Worm (Caenorhabditis elegans): Measurements from ENCODE around the gene srh-293.

Gene srh-293

ce11 chrV:15873762-15874161 is 7.8 kb downstream of the srh-293 start:
- TF ChIP-seq ets-5 (GFP tag; IDR thresholded peaks at IDR 0.05) (no peak), mdl-1 (tag; optimal IDR thresholded peaks at IDR 0.05) (peak in 1 of 2 experiments; percentile 76), skn-1 (tag; optimal IDR thresholded peaks at IDR 0.05) (peak; percentile 84), efl-1 (optimal IDR thresholded peaks at IDR 0.05) (peak; percentile 52 to 66), efl-1 (GFP tag; optimal IDR thresholded peaks at IDR 0.05 in 1 of 2) (peak; percentile 51 to 96), egl-27 (tag; optimal IDR thresholded peaks at IDR 0.05) (no peak), nhr-19 (GFP tag; conservative IDR thresholded peaks at IDR 0.05) (peak; percentile 66), ceh-8 (GFP tag; optimal IDR thresholded peaks at IDR 0.05) (peak; percentile 57), ztf-11 (tag; optimal IDR thresholded peaks at IDR 0.05) (peak in 1 of 2 experiments; percentile 34), unc-98 (GFP tag; IDR thresholded peaks at IDR 0.05) (no peak), elt-2 (tag; optimal IDR thresholded peaks at IDR 0.05) (peak; percentile 59), lsy-2 (tag; optimal IDR thresholded peaks at IDR 0.05) (peak; percentile 48 to 63), nhr-77 (tag; optimal IDR thresholded peaks at IDR 0.05) (peak; percentile 53), blmp-1 (tag; optimal IDR thresholded peaks at IDR 0.05) (no peak), ceh-82 (tag; optimal IDR thresholded peaks at IDR 0.05) (peak; percentile 22 to 85 (median 71)), nhr-90 (tag; optimal IDR thresholded peaks at IDR 0.05; ENCODE audit: poor library complexity) (peak; percentile 76), hlh-4 (tag; optimal IDR thresholded peaks at IDR 0.05) (no peak), irx-1 (tag; optimal IDR thresholded peaks at IDR 0.05) (peak; percentile 41), unc-62 (GFP tag; optimal IDR thresholded peaks at IDR 0.05) (no peak), sptf-1 (tag; optimal IDR thresholded peaks at IDR 0.05) (no peak), snpc-4 (tag; optimal IDR thresholded peaks at IDR 0.05) (peak; percentile 66), unc-130 (tag; optimal IDR thresholded peaks at IDR 0.05) (peak; percentile 35), ceh-88 (GFP tag; IDR thresholded peaks at IDR 0.05) (0 out of 2 replicates have a peak, but pooled peaks have one; percentile 11), egl-13 (tag; optimal IDR thresholded peaks at IDR 0.05) (peak; percentile 52), snu-23 (GFP tag; optimal IDR thresholded peaks at IDR 0.05) (peak; percentile 81), xbp-1 (tag; optimal IDR thresholded peaks at IDR 0.05) (peak; percentile 64), tbx-2 (tag; optimal IDR thresholded peaks at IDR 0.05) (peak; percentile 56), nhr-20 (tag; optimal IDR thresholded peaks at IDR 0.05) (peak; percentile 75), rnt-1 (tag; optimal IDR thresholded peaks at IDR 0.05) (peak; percentile 78), dsc-1 (tag; optimal IDR thresholded peaks at IDR 0.05) (peak; percentile 71), mab-9 (GFP tag; IDR thresholded peaks at IDR 0.05) (peak; percentile 42; the same call in 1 of the 2 replicates), lin-14 (GFP tag; optimal IDR thresholded peaks at IDR 0.05) (no peak), ceh-63 (GFP tag; optimal IDR thresholded peaks at IDR 0.05) (peak; percentile 7), nhr-71 (tag; optimal IDR thresholded peaks at IDR 0.05) (peak; percentile 76), sox-4 (tag; optimal IDR thresholded peaks at IDR 0.05) (peak; percentile 24), nhr-85 (tag) (peak; percentile 79), fkh-8 (tag; optimal IDR thresholded peaks at IDR 0.05) (peak; percentile 86), isw-1 (GFP tag; IDR thresholded peaks at IDR 0.05) (peak; percentile 38), vab-15 (tag; optimal IDR thresholded peaks at IDR 0.05) (no peak), mep-1 (tag; optimal IDR thresholded peaks at IDR 0.05) (peak; percentile 61), pqm-1 (tag; optimal IDR thresholded peaks at IDR 0.05) (no peak), swsn-7 (tag; optimal IDR thresholded peaks at IDR 0.05) (peak; percentile 69), ceh-90 (tag; optimal IDR thresholded peaks at IDR 0.05) (no peak), lin-35 (GFP tag; optimal IDR thresholded peaks at IDR 0.05) (peak; percentile 52 to 82), pax-3 (tag; optimal IDR thresholded peaks at IDR 0.05) (peak; percentile 58), lin-15B (tag; optimal IDR thresholded peaks at IDR 0.05) (no peak), pag-3 (tag; optimal IDR thresholded peaks at IDR 0.05; ENCODE audit: borderline replicate concordance, insufficient read depth) (no peak), ztf-4 (tag; optimal IDR thresholded peaks at IDR 0.05) (peak; percentile 8), F16B12.6 (tag; optimal IDR thresholded peaks at IDR 0.05) (no peak), nhr-47 (tag; optimal IDR thresholded peaks at IDR 0.05) (peak; percentile 81), dpl-1 (GFP tag; optimal IDR thresholded peaks at IDR 0.05) (peak; percentile 38 to 64 (median 51)), tlp-1 (tag; optimal IDR thresholded peaks at IDR 0.05) (no peak), sup-37 (GFP tag; optimal IDR thresholded peaks at IDR 0.05) (peak; percentile 22)
